Fruit fly (Drosophila melanogaster): ENCODE data around the gene CG15394.

The CG15394 gene

DNA sequence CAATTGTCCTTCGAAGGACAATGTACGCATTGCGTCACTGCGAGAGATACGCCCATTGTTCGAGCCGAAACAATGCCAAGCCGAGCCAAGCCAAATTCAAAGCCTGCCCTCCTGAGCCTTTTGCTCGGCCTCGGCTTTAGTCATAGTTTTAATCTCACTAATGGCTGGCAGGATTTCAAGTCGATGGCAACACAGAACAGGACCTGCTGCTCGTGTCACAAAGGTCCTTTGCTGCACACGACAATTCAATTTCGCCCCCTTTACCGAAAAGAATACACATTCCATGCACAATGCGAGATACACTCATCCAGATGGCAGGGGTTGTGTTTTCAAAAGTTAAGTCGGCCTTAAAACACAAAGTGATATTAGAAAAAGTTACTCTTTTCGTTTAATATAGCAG, at the start of gene CG15394:
Gene CG15394 (plus strand): TSS at position 301 of the 400 bp plus-strand sequence.
- no peak for TF ChIP-seq Dll (optimal IDR thresholded peaks at IDR 0.05)
- TF ChIP-seq CG8478 (optimal IDR thresholded peaks at IDR 0.05), result no peak
- TF ChIP-seq EcR (GFP tag; optimal IDR thresholded peaks at IDR 0.05), result no peak
- no peak for TF ChIP-seq pan (optimal IDR thresholded peaks at IDR 0.05)
- no peak for TF ChIP-seq usp (GFP tag; optimal IDR thresholded peaks at IDR 0.05)
- no peak for TF ChIP-seq psq (optimal IDR thresholded peaks at IDR 0.05)

DNA sequence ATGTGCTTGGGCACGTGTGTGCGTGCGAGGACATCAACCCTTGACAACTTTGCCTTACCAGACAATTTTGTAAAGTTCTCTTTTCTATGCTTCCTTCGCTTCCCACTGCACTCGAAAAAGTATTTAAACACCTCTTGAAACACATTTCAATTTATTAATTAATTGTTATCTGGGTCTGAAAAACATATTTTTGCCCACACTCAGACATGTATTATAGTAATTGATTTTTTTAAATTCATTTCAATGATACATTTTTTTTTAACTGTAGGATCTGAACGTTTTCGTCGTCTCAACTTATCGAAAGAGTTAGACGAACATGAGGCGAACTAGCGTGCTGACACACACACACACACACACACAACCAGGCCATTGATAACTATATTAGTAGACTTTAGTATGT, 49.2 kb upstream of the CG15394 start:
- TF ChIP-seq psq (optimal IDR thresholded peaks at IDR 0.05), result no peak
- TF ChIP-seq pan (optimal IDR thresholded peaks at IDR 0.05), result no peak
- TF ChIP-seq Dll (optimal IDR thresholded peaks at IDR 0.05), result no peak
- TF ChIP-seq usp (GFP tag; optimal IDR thresholded peaks at IDR 0.05), result no peak
- TF ChIP-seq CG8478 (optimal IDR thresholded peaks at IDR 0.05), result no peak
- TF ChIP-seq EcR (GFP tag; optimal IDR thresholded peaks at IDR 0.05), result no peak

- TF ChIP-seq usp (GFP tag; optimal IDR thresholded peaks at IDR 0.05) (no peak), psq (optimal IDR thresholded peaks at IDR 0.05) (no peak), pan (optimal IDR thresholded peaks at IDR 0.05) (no peak), Dll (optimal IDR thresholded peaks at IDR 0.05) (no peak), EcR (GFP tag; optimal IDR thresholded peaks at IDR 0.05) (no peak), CG8478 (optimal IDR thresholded peaks at IDR 0.05) (no peak)
Observed at dm6 chr2L:2552725-2553124, 38.9 kb upstream of the CG15394 start, which contains the start of gene CG3515. CG3515 (minus strand) TSS chr2L:2552825.

- TF ChIP-seq pan (optimal IDR thresholded peaks at IDR 0.05) (no peak), usp (GFP tag; optimal IDR thresholded peaks at IDR 0.05) (no peak), EcR (GFP tag; optimal IDR thresholded peaks at IDR 0.05) (no peak), CG8478 (optimal IDR thresholded peaks at IDR 0.05) (no peak), psq (optimal IDR thresholded peaks at IDR 0.05) (no peak), Dll (optimal IDR thresholded peaks at IDR 0.05) (no peak)
Observed at dm6 chr2L:2564758-2565157, 26.9 kb upstream of the CG15394 start, which contains the start of gene Cyp309a1. Cyp309a1 (minus strand) TSS chr2L:2564830.

- TF ChIP-seq pan (optimal IDR thresholded peaks at IDR 0.05) (no peak), CG8478 (optimal IDR thresholded peaks at IDR 0.05) (no peak), EcR (GFP tag; optimal IDR thresholded peaks at IDR 0.05) (no peak), psq (optimal IDR thresholded peaks at IDR 0.05) (no peak), Dll (optimal IDR thresholded peaks at IDR 0.05) (no peak), usp (GFP tag; optimal IDR thresholded peaks at IDR 0.05) (no peak)
Observed at dm6 chr2L:2572937-2573336, 18.7 kb upstream of the CG15394 start, which contains the start of gene Cyp309a2. Cyp309a2 (minus strand) TSS chr2L:2573037.

dm6 chr2L:2574717-2575273, 16.9 kb upstream of the CG15394 start, which contains the start of the genes Rad1 and Sws1:
Rad1 (minus strand) TSS chr2L:2575052.
Sws1 (minus strand) TSS chr2L:2575052.
- no peak for TF ChIP-seq usp (GFP tag; optimal IDR thresholded peaks at IDR 0.05)
- TF ChIP-seq CG8478 (optimal IDR thresholded peaks at IDR 0.05), result no peak
- no peak for TF ChIP-seq EcR (GFP tag; optimal IDR thresholded peaks at IDR 0.05)
- TF ChIP-seq Dll (optimal IDR thresholded peaks at IDR 0.05), result no peak
- TF ChIP-seq pan (optimal IDR thresholded peaks at IDR 0.05), result no peak
- TF ChIP-seq psq (optimal IDR thresholded peaks at IDR 0.05), result no peak

dm6 chr2L:2576565-2577360, 14.9 kb upstream of the CG15394 start, which contains the start of gene insv:
insv (minus strand) TSS chr2L:2576997.
- TF ChIP-seq usp (GFP tag; optimal IDR thresholded peaks at IDR 0.05) (no peak), Dll (optimal IDR thresholded peaks at IDR 0.05) (no peak), psq (optimal IDR thresholded peaks at IDR 0.05) (no peak), CG8478 (optimal IDR thresholded peaks at IDR 0.05) (no peak), pan (optimal IDR thresholded peaks at IDR 0.05) (no peak), EcR (GFP tag; optimal IDR thresholded peaks at IDR 0.05) (no peak)

DNA sequence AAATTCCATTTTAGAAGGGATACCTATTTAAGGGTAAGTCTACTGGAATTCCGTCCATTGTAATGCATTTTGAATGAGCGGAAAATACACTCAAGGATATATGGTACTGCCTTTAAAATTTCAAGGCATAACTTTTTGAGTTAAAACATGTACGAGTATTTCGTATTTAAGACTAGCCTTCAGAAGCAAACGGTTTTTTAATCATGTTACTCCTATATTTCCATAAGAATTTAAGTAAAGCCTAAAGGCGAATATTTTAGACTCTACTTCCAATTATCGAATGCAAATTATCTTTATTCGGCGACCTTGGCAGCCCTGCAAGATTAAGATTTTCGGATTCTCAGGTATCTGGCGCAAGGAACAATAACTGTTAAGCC, 14.3 kb upstream of the CG15394 start, which contains the start of gene Elba2:
Gene Elba2 (plus strand): TSS at position 327 of the 377 bp plus-strand sequence.
- TF ChIP-seq Dll (optimal IDR thresholded peaks at IDR 0.05), result no peak
- TF ChIP-seq EcR (GFP tag; optimal IDR thresholded peaks at IDR 0.05), result no peak
- no peak for TF ChIP-seq pan (optimal IDR thresholded peaks at IDR 0.05)
- no peak for TF ChIP-seq usp (GFP tag; optimal IDR thresholded peaks at IDR 0.05)
- TF ChIP-seq CG8478 (optimal IDR thresholded peaks at IDR 0.05), result no peak
- no peak for TF ChIP-seq psq (optimal IDR thresholded peaks at IDR 0.05)

DNA sequence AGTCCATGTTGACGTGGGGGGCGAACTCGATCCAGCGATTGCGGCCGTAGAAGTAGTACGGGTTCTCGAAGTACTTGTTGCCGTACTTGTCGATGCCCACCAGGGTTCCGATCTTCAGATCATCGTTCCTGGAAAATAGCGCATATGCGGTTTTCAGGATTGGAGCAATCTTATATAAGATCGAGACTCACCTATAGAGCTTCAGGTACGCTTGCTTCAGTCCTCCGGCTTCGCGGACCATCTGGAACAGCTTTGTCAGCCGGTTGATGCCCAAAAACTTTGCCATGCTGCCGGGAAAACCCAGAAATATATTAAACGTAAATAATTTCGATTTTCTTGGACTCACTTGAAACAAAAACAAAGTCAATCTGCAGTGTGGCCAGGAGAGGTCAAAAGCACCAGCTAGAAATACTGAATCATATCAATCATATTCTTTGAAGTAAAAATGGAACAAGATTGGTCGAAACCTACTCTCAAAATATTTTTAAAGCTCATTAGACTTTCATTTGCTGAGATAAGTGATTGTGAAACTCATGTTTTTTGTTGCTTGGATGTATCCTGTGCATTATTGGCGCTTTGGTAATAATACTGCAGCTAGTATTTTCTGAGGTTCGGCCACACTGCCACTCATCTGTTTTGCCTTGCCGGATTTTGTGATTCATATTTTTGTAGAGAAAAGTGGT, 11.9 kb upstream of the CG15394 start, which contains the start of the genes ND-B17.2 and Arpc5:
Gene ND-B17.2 (minus strand): TSS at position 504 of the 683 bp plus-strand sequence.
Gene Arpc5 (plus strand): TSS at position 624 of the 683 bp plus-strand sequence.
- TF ChIP-seq Dll (optimal IDR thresholded peaks at IDR 0.05) (no peak), pan (optimal IDR thresholded peaks at IDR 0.05) (no peak), usp (GFP tag; optimal IDR thresholded peaks at IDR 0.05) (no peak)

DNA sequence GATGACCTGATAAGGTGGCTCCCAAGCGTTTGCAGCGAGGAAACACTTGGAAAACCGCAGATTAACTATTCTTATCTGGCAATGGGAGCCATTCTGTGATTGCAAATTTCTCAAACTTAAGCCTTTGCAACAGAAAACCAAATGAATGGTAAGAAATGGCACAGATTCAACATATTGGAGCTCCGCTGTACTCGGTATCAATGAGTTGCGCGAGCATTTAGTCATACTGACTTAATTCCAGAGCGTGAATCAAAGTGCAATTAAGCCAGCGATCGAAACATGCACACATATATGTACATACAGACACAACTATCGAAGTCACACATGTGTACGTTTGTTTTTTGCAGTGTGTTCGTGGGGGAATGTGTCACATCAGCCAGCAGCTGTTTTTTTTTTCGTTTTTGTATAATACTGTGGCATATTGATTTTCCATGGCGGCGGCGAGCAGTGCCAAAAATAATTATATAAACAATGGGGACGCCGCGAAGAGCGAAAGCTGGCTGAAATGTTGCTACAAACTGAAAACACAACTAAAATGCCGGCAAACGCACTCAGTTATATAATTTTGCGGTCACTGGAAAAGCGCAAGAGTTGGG, 7.1 kb upstream of the CG15394 start:
- TF ChIP-seq pan (optimal IDR thresholded peaks at IDR 0.05), result no peak
- no peak for TF ChIP-seq usp (GFP tag; optimal IDR thresholded peaks at IDR 0.05)

dm6 chr2L:2585285-2585684, 6.4 kb upstream of the CG15394 start, which contains the start of gene Drp1:
Drp1 (minus strand) TSS chr2L:2585430.
- TF ChIP-seq usp (GFP tag; optimal IDR thresholded peaks at IDR 0.05), result no peak
- TF ChIP-seq EcR (GFP tag; optimal IDR thresholded peaks at IDR 0.05), result no peak
- no peak for TF ChIP-seq pan (optimal IDR thresholded peaks at IDR 0.05)
- no peak for TF ChIP-seq psq (optimal IDR thresholded peaks at IDR 0.05)
- no peak for TF ChIP-seq Dll (optimal IDR thresholded peaks at IDR 0.05)
- no peak for TF ChIP-seq CG8478 (optimal IDR thresholded peaks at IDR 0.05)

Data from whole organism.